Fruit fly (Drosophila melanogaster) whole organism: Measurements from ENCODE around the gene brwl.

Experiments
- CG8478 ChIP-seq: fragments of >200 bp; optimal IDR thresholded peaks from 2 replicates; lab custom pipeline; 2018; ENCODE audit warnings: inconsistent platforms
- Dll ChIP-seq: fragments of >200 bp; optimal IDR thresholded peaks from 2 replicates; lab custom pipeline; 2017
- EcR ChIP-seq, 2 experiments: fragments of >200 bp; optimal IDR thresholded peaks; 2 replicates each; lab custom pipeline; 2017; ENCODE audit warnings: missing biosample characterization in 2 of 2, missing genetic modification characterization in 2 of 2, missing genetic modification reagents in 2 of 2
- pan ChIP-seq: fragments of >200 bp; optimal IDR thresholded peaks from 2 replicates; lab custom pipeline; 2017
- psq ChIP-seq: fragments of >200 bp; optimal IDR thresholded peaks from 2 replicates; lab custom pipeline; 2017
- usp ChIP-seq: fragments of >200 bp; optimal IDR thresholded peaks from 2 replicates; lab custom pipeline; 2017; ENCODE audit warnings: missing biosample characterization, missing genetic modification characterization, mixed read lengths

The brwl gene

DNA sequence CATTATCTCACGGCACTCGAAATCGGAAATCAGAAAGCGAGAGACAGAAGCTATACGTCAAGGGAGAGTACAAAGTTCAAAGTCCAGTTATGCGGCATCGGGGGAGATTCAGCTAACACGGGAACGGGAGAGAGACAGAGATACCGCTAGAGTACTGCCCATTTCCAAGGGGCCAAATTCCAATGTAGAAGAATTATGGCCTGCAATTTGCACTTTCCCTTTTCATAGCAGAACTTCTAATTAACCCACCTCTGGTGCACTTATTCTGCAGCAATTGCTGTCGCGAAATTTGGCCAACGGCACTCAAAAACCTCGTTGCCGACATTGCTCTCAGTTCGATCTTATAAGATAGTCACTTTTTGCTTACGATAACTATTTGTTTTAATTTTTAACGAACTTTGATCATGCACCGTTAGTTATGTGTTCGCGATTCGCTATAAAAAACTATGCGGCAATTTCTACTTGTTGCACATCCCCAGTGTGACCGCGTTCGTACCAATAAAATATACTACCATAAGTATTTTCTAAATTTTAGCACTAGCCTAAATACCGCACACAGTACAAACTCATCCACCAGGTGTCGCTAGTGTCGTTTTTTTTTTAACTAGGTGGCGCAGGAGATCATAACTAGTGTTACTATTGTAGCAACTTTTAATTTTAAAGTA, 7.7 kb downstream of the brwl start, which contains the start of gene Mtpalpha:
TSS of gene Mtpalpha (minus strand) at position 501 of the 665 bp plus-strand sequence.
- TF ChIP-seq CG8478 (lab: Kevin White, UChicago) = no peak
- no peak for TF ChIP-seq psq (lab: Kevin White, UChicago)
- no peak for TF ChIP-seq usp (GFP tag; lab: Kevin White, UChicago)
- no peak for TF ChIP-seq EcR (GFP tag; optimal IDR thresholded peaks at IDR 0.05; lab: Kevin White, UChicago)
- TF ChIP-seq pan = no peak
- TF ChIP-seq Dll (lab: Kevin White, UChicago) = no peak

dm6 chr2L:9579538-9579937, 10.8 kb downstream of the brwl start, which contains the start of gene CG31709:
CG31709 (minus strand) TSS chr2L:9579638.
- TF ChIP-seq pan (no peak), EcR (GFP tag; optimal IDR thresholded peaks at IDR 0.05; lab: Kevin White, UChicago) (no peak), usp (GFP tag; lab: Kevin White, UChicago) (no peak), CG8478 (lab: Kevin White, UChicago) (no peak), Dll (lab: Kevin White, UChicago) (no peak), psq (lab: Kevin White, UChicago) (no peak)

DNA sequence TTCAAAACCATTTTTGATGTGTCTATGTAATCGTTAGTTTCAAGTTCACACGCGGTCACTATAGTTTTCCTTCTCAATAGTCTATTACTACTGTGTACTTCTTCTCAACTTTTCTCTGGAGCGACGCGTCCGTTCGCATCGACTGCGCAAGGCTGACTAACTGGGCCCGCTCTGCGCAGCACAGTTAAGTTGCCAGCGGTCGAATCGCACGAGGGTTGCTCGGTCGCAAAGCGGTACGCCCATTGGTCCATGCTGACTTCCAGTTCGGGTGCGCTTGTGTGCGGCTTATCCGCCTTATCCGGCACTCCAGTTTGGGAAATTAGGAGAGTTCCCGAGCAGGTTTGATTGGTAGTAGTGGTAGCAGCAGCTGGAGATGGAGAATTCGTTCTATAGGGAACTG, 12.9 kb downstream of the brwl start, which contains the start of gene gcm:
TSS of gene gcm (minus strand) at position 164 of the 400 bp plus-strand sequence.
- TF ChIP-seq usp (GFP tag; lab: Kevin White, UChicago) (no peak), psq (lab: Kevin White, UChicago) (no peak), EcR (GFP tag; optimal IDR thresholded peaks at IDR 0.05; lab: Kevin White, UChicago) (no peak), Dll (lab: Kevin White, UChicago) (no peak), pan (no peak)

dm6 chr2L:9584098-9584703, 15.5 kb downstream of the brwl start:
- no peak for TF ChIP-seq psq (lab: Kevin White, UChicago)

DNA sequence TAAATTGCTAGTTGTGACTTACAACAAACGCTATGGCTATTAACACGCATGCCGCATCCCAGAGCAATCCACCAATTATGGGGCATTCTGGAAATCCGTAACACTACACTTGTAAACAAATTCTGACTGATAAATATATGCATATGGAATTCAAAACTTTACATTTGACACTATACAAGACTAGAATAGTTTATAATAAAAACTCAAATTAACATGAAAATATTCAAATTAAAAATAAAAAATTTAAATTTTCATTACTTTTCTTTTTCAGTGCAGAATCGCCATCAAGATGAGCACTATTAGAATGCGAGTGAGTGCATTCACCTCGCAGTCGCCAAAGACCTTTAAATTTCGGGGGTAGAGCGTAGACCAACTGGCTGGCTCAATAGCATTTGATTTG, 17.3 kb downstream of the brwl start:
- TF ChIP-seq EcR (GFP tag; optimal IDR thresholded peaks at IDR 0.05; lab: Kevin White, UChicago) (no peak), pan (no peak), CG8478 (lab: Kevin White, UChicago) (no peak), psq (lab: Kevin White, UChicago) (no peak), usp (GFP tag; lab: Kevin White, UChicago) (no peak), Dll (lab: Kevin White, UChicago) (no peak)

DNA sequence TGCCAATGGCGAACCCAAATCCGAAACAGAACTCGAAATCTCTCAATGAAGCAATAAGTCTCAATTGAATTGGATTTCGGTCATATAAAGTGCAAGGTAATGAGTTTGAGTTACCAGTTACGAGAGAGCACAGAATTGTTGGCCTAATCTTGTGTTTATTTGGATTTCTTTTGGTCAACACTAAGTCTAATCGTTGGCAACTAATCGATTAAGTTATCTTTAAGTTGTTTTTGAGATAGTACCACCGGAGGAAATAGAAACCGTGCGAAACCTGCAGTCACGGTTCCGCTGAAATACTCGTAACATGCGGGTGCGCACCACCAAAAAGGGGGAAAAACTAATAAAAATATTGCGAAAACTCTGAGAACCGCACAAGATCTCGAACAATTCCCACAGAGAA, 20.5 kb downstream of the brwl start, which contains the start of gene CG3841:
TSS of gene CG3841 (plus strand) at position 301 of the 400 bp plus-strand sequence.
- no peak for TF ChIP-seq psq (lab: Kevin White, UChicago)
- TF ChIP-seq EcR (GFP tag; optimal IDR thresholded peaks at IDR 0.05; lab: Kevin White, UChicago) = no peak

DNA sequence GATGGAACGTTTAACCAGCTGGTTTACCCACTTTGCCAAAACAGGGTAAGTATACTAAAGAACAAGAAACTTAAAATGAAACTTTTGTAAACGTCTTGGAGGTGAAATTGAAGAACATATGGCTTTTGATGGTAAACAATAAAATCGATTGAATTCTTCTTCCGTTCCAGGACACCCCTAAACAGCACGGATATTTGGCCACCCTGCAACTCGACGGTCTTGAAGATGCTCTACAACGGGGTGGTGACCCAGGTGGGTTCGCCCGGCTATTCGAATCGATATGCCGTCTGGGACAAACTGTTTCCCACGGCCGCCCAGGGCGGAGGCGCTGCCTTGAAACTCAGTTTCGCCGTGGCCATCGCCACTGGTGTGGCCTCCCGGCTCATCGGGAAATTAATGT, 22.5 kb downstream of the brwl start:
- no peak for TF ChIP-seq CG8478 (lab: Kevin White, UChicago)
- TF ChIP-seq EcR (GFP tag; optimal IDR thresholded peaks at IDR 0.05; lab: Kevin White, UChicago) = no peak
- no peak for TF ChIP-seq usp (GFP tag; lab: Kevin White, UChicago)
- TF ChIP-seq psq (lab: Kevin White, UChicago) = no peak
- no peak for TF ChIP-seq Dll (lab: Kevin White, UChicago)
- no peak for TF ChIP-seq pan

dm6 chr2L:9594625-9595300, 26.1 kb downstream of the brwl start:
- TF ChIP-seq usp (GFP tag; lab: Kevin White, UChicago) (no peak), psq (lab: Kevin White, UChicago) (no peak), Dll (lab: Kevin White, UChicago) (no peak), CG8478 (lab: Kevin White, UChicago) (no peak), pan (no peak), EcR (GFP tag; optimal IDR thresholded peaks at IDR 0.05; lab: Kevin White, UChicago) (no peak)

DNA sequence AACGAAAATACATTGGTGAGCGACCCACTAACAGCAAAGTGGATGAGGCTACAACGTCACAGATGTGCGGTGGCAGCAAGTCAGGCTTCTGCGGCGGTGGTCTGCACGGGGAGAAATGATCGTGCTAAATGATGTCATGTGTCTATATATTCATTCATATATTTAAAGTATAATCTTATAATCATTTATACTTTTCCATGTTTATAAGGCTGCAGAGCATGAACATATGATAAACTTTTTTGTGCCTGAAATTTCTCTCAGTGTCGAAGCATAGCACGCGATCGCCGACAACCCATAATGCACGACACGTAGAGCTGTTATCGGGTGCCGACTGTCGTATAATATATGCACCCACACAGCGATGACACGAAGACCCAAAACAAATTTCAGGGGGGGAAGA, 29.7 kb downstream of the brwl start:
- TF ChIP-seq usp (GFP tag; lab: Kevin White, UChicago) (no peak), psq (lab: Kevin White, UChicago) (no peak), CG8478 (lab: Kevin White, UChicago) (no peak), EcR (GFP tag; optimal IDR thresholded peaks at IDR 0.05; lab: Kevin White, UChicago) (no peak), Dll (lab: Kevin White, UChicago) (no peak), pan (no peak)

dm6 chr2L:9600772-9601171, 32.1 kb downstream of the brwl start, which contains the start of gene CG4382:
CG4382 (minus strand) TSS chr2L:9600872.
- TF ChIP-seq Dll (lab: Kevin White, UChicago) = no peak
- no peak for TF ChIP-seq EcR (GFP tag; optimal IDR thresholded peaks at IDR 0.05; lab: Kevin White, UChicago)
- TF ChIP-seq pan = no peak
- TF ChIP-seq usp (GFP tag; lab: Kevin White, UChicago) = no peak
- no peak for TF ChIP-seq psq (lab: Kevin White, UChicago)

DNA sequence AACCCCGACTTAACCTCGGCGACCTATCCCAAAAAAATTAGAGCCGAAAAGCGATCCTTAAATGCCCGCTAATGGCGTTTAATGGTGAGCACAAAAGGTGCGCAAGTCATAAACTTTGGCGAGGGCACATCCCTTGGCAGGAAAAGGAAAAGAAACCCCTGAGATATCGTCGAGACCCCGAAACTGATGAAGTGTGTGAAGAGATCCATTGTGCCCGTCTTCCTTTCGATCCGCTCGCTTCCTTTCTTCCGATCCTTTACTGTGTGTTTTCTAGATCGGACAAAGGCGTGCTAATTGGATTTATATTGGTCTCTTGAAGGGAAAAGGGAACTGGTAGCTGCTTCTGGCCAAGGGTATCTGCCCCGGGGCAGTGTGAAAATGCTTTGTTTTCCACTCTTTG, 32.5 kb downstream of the brwl start:
- TF ChIP-seq pan = no peak
- no peak for TF ChIP-seq EcR (GFP tag; optimal IDR thresholded peaks at IDR 0.05; lab: Kevin White, UChicago)
- TF ChIP-seq psq (lab: Kevin White, UChicago) = no peak
- no peak for TF ChIP-seq CG8478 (lab: Kevin White, UChicago)
- no peak for TF ChIP-seq Dll (lab: Kevin White, UChicago)
- TF ChIP-seq usp (GFP tag; lab: Kevin White, UChicago) = no peak
